Fruit fly (Drosophila melanogaster): Measurements from ENCODE around the gene poe.

Gene poe

dm6 chr2L:8084349-8085203, 13.2 kb upstream of the poe start (continued):
- TF ChIP-seq toy (GFP tag; IDR thresholded peaks at IDR 0.05) (no peak), repo (GFP tag; optimal IDR thresholded peaks at IDR 0.05) (no peak), CG12942 (GFP tag; optimal IDR thresholded peaks at IDR 0.05) (no peak), Rfx (GFP tag; IDR thresholded peaks at IDR 0.05) (peak; percentile 34; the same call in 1 of the 2 replicates), Ada2b (GFP tag; IDR thresholded peaks at IDR 0.05) (0 out of 2 replicates have a peak, but pooled peaks have one; percentile 13), tx (GFP tag; optimal IDR thresholded peaks at IDR 0.05) (no peak), CG17568 (GFP tag; optimal IDR thresholded peaks at IDR 0.05) (no peak), Atf3 (GFP tag; optimal IDR thresholded peaks at IDR 0.05) (peak; percentile 47), prd (optimal IDR thresholded peaks at IDR 0.05) (no peak), prd (GFP tag; IDR thresholded peaks at IDR 0.05) (no peak), CG11696 (GFP tag; IDR thresholded peaks at IDR 0.05) (no peak), CG4282 (GFP tag; optimal IDR thresholded peaks at IDR 0.05) (peak; percentile 49), unc-4 (GFP tag; IDR thresholded peaks at IDR 0.05; ENCODE audit: partially characterized antibody) (0 out of 2 replicates have a peak, but pooled peaks have one; percentile 13), NC2β (GFP tag; optimal IDR thresholded peaks at IDR 0.05) (no peak), onecut (GFP tag; IDR thresholded peaks at IDR 0.05) (no peak), ara (GFP tag; IDR thresholded peaks at IDR 0.05) (no peak), CG11247 (GFP tag; IDR thresholded peaks at IDR 0.05) (no peak), NK7.1 (GFP tag; optimal IDR thresholded peaks at IDR 0.05) (peak; percentile 0), danr (GFP tag; IDR thresholded peaks at IDR 0.05) (no peak), CG4730 (GFP tag; IDR thresholded peaks at IDR 0.05) (no peak), CG4360 (GFP tag; IDR thresholded peaks at IDR 0.05) (peak; percentile 74), CG10431 (GFP tag; optimal IDR thresholded peaks at IDR 0.05) (no peak), CG7357 (GFP tag; IDR thresholded peaks at IDR 0.05) (no peak), CG13287 (GFP tag; IDR thresholded peaks at IDR 0.05; ENCODE audit: partially characterized antibody) (no peak), cg (GFP tag; optimal IDR thresholded peaks at IDR 0.05) (peak; percentile 73), Trl (optimal IDR thresholded peaks at IDR 0.05) (peak; percentile 57 to 63), Trl (GFP tag; optimal IDR thresholded peaks at IDR 0.05) (no peak), tio (GFP tag; optimal IDR thresholded peaks at IDR 0.05) (no peak), cwo (GFP tag; optimal IDR thresholded peaks at IDR 0.05) (peak; percentile 21), jumu (GFP tag; optimal IDR thresholded peaks at IDR 0.05) (peak; percentile 11), cato (GFP tag; optimal IDR thresholded peaks at IDR 0.05; ENCODE audit: borderline replicate concordance) (no peak), otp (GFP tag; IDR thresholded peaks at IDR 0.05) (no peak), CG6175 (GFP tag; IDR thresholded peaks at IDR 0.05) (0 out of 3 replicates have a peak, but pooled peaks have one; percentile 34), CG1792 (GFP tag; optimal IDR thresholded peaks at IDR 0.05) (no peak), usp (GFP tag; optimal IDR thresholded peaks at IDR 0.05) (no peak), HLHmδ (GFP tag; optimal IDR thresholded peaks at IDR 0.05) (no peak), CG14860 (GFP tag; IDR thresholded peaks at IDR 0.05; ENCODE audit: partially characterized antibody) (no peak), Hmr (GFP tag; optimal IDR thresholded peaks at IDR 0.05) (no peak), slou (GFP tag; optimal IDR thresholded peaks at IDR 0.05) (no peak), CG1603 (tag; optimal IDR thresholded peaks at IDR 0.05) (peak; percentile 6), odd (GFP tag; optimal IDR thresholded peaks at IDR 0.05) (no peak), CkIIα-i1 (GFP tag; IDR thresholded peaks at IDR 0.05) (no peak), CG2202 (tag; optimal IDR thresholded peaks at IDR 0.05) (no peak), CHES-1-like (GFP tag; optimal IDR thresholded peaks at IDR 0.05) (peak; percentile 9), D19A (tag; optimal IDR thresholded peaks at IDR 0.05) (no peak), Oaz (GFP tag; IDR thresholded peaks at IDR 0.05) (no peak), z (GFP tag; IDR thresholded peaks at IDR 0.05) (0 out of 3 replicates have a peak, but pooled peaks have one; percentile 31), sens (GFP tag) (peak; percentile 33), CG13894 (tag; optimal IDR thresholded peaks at IDR 0.05) (peak; percentile 59), abd-A (tag; optimal IDR thresholded peaks at IDR 0.05) (peak; percentile 56), grn (GFP tag; optimal IDR thresholded peaks at IDR 0.05) (peak; percentile 75)
